Worm (Caenorhabditis elegans) whole organism, L1 larva: ENCODE data around the gene mpk-1.

Source experiments
- C16A3.4 ChIP-seq: fragments of 150-350 bp; optimal IDR thresholded peaks from 2 replicates; lab custom pipeline; 2014; ENCODE audit warnings: missing biosample characterization, missing genetic modification characterization
- C34B4.2 ChIP-seq: sonication (generic microtip); optimal IDR thresholded peaks from 2 replicates; lab custom pipeline; 2017; ENCODE audit warnings: mild to moderate bottlenecking, missing genetic modification characterization, missing compliant biosample characterization
- F16B12.6 ChIP-seq: fragments of 150-350 bp; optimal IDR thresholded peaks from 2 replicates; lab custom pipeline; 2014; ENCODE audit warnings: missing biosample characterization, missing genetic modification characterization
- aha-1 ChIP-seq: fragments of 150-350 bp; optimal IDR thresholded peaks from 2 replicates; lab custom pipeline; 2014; ENCODE audit warnings: missing biosample characterization, missing genetic modification characterization
- aly-2 ChIP-seq: fragments of 150-350 bp; optimal IDR thresholded peaks from 2 replicates; lab custom pipeline; 2014; ENCODE audit warnings: missing biosample characterization, missing genetic modification characterization
- ceh-8 ChIP-seq: fragments of 200-800 bp; sonication (Bioruptor generic); optimal IDR thresholded peaks from 2 replicates; lab custom pipeline; 2018; ENCODE audit warnings: mild to moderate bottlenecking, missing genetic modification characterization, moderate library complexity, missing compliant biosample characterization
- dpl-1 ChIP-seq, 3 experiments: fragments of 150-350 bp in 2 of 3; sonication (generic microtip) in 1 of 3; optimal IDR thresholded peaks; 2 replicates each; lab custom pipeline; 2014 to 2017; ENCODE audit warnings: missing biosample characterization in 3 of 3, missing genetic modification characterization in 3 of 3, missing genetic modification reagents in 3 of 3
- efl-1 ChIP-seq, 4 experiments: fragments of 150-350 bp; optimal IDR thresholded peaks in 3 of 4; peaks in 1 of 4; 1 replicate in 1 of 4; 2 replicates in 3 of 4; lab custom pipeline; 2014; ENCODE audit warnings: missing biosample characterization in 2 of 4, missing genetic modification characterization in 2 of 4, missing genetic modification reagents in 2 of 4
- elt-2 ChIP-seq: sonication (generic microtip); optimal IDR thresholded peaks from 2 replicates; lab custom pipeline; 2016; ENCODE audit warnings: missing genetic modification characterization, mild to moderate bottlenecking, inconsistent platforms, missing compliant biosample characterization, missing genetic modification reagents
- elt-3 ChIP-seq, 6 experiments: fragments of 150-350 bp in 1 of 6; sonication (generic microtip); optimal IDR thresholded peaks; 2 replicates each; lab custom pipeline; 2017 to 2018; ENCODE audit warnings: missing biosample characterization in 6 of 6, missing genetic modification characterization in 6 of 6, inconsistent platforms in 1 of 6
- ets-5 ChIP-seq: fragments of 200-800 bp; sonication (Bioruptor generic); IDR thresholded peaks from 2 replicates; pipeline ENCODE4 v1.3.6; 2022; ENCODE audit warnings: missing genetic modification characterization, missing compliant biosample characterization
- fkh-10 ChIP-seq: sonication (generic microtip); optimal IDR thresholded peaks from 2 replicates; lab custom pipeline; 2017; ENCODE audit warnings: missing biosample characterization, missing genetic modification reagents, missing genetic modification characterization
- fkh-4 ChIP-seq: sonication (generic microtip); optimal IDR thresholded peaks from 2 replicates; lab custom pipeline; 2016; ENCODE audit warnings: missing compliant biosample characterization, missing genetic modification characterization, borderline replicate concordance
- fkh-8 ChIP-seq: sonication (generic microtip); optimal IDR thresholded peaks from 2 replicates; lab custom pipeline; 2016; ENCODE audit warnings: mild to moderate bottlenecking, missing genetic modification characterization, missing compliant biosample characterization
- fos-1 ChIP-seq: fragments of 150-350 bp; optimal IDR thresholded peaks from 2 replicates; lab custom pipeline; 2014; ENCODE audit warnings: missing biosample characterization, missing genetic modification characterization
- hlh-4 ChIP-seq: sonication (generic microtip); optimal IDR thresholded peaks from 2 replicates; lab custom pipeline; 2016; ENCODE audit warnings: mild to moderate bottlenecking, missing genetic modification characterization, missing compliant biosample characterization
- hpl-2 ChIP-seq: fragments of 150-350 bp; optimal IDR thresholded peaks from 2 replicates; lab custom pipeline; 2014; ENCODE audit warnings: missing biosample characterization, missing genetic modification reagents, missing genetic modification characterization
- lin-13 ChIP-seq: fragments of 150-350 bp; optimal IDR thresholded peaks from 2 replicates; lab custom pipeline; 2014; ENCODE audit warnings: missing biosample characterization, missing genetic modification reagents, missing genetic modification characterization
- lin-15B ChIP-seq: fragments of 150-350 bp; sonication (generic microtip); optimal IDR thresholded peaks from 3 replicates; lab custom pipeline; 2014; ENCODE audit warnings: missing biosample characterization, missing genetic modification characterization
- lin-35 ChIP-seq, 2 experiments: fragments of 150-350 bp; optimal IDR thresholded peaks; 2 replicates each; lab custom pipeline; 2014; ENCODE audit warnings: missing biosample characterization in 2 of 2, missing genetic modification characterization in 2 of 2, missing genetic modification reagents in 2 of 2
- lsy-2 ChIP-seq, 2 experiments: fragments of 150-350 bp; optimal IDR thresholded peaks; 2 replicates each; lab custom pipeline; 2014; ENCODE audit warnings: missing biosample characterization in 2 of 2, missing genetic modification characterization in 2 of 2
- mep-1 ChIP-seq: fragments of 150-350 bp; optimal IDR thresholded peaks from 2 replicates; lab custom pipeline; 2014; ENCODE audit warnings: missing biosample characterization, missing genetic modification characterization
- nhr-12 ChIP-seq: sonication (generic microtip); optimal IDR thresholded peaks from 2 replicates; lab custom pipeline; 2017; ENCODE audit warnings: missing biosample characterization, missing genetic modification characterization
- nhr-19 ChIP-seq: fragments of 200-800 bp; sonication (Bioruptor generic); conservative IDR thresholded peaks from 2 replicates; pipeline ENCODE4 v1.3.6; 2022; ENCODE audit warnings: missing genetic modification characterization, missing compliant biosample characterization
- nhr-20 ChIP-seq: sonication (generic microtip); optimal IDR thresholded peaks from 2 replicates; lab custom pipeline; 2016; ENCODE audit warnings: mild to moderate bottlenecking, missing genetic modification characterization, missing compliant biosample characterization
- nhr-237 ChIP-seq: fragments of 150-350 bp; optimal IDR thresholded peaks from 2 replicates; lab custom pipeline; 2014; ENCODE audit warnings: missing biosample characterization, missing genetic modification characterization
- nhr-47 ChIP-seq: sonication (generic microtip); optimal IDR thresholded peaks from 2 replicates; lab custom pipeline; 2016; ENCODE audit warnings: mild to moderate bottlenecking, missing genetic modification characterization, moderate library complexity, missing compliant biosample characterization
- nhr-71 ChIP-seq: sonication (generic microtip); optimal IDR thresholded peaks from 2 replicates; lab custom pipeline; 2016; ENCODE audit warnings: mild to moderate bottlenecking, missing genetic modification characterization, moderate library complexity, missing compliant biosample characterization
- nhr-77 ChIP-seq: fragments of 150-350 bp; optimal IDR thresholded peaks from 2 replicates; lab custom pipeline; 2014; ENCODE audit warnings: missing biosample characterization, missing genetic modification characterization
- nhr-84 ChIP-seq: sonication (generic microtip); optimal IDR thresholded peaks from 2 replicates; lab custom pipeline; 2017; ENCODE audit warnings: missing biosample characterization, missing genetic modification characterization
- nhr-85 ChIP-seq: sonication (generic microtip); peaks from one replicate; lab custom pipeline; 2016; ENCODE audit warnings: missing genetic modification characterization, inconsistent platforms, missing compliant biosample characterization
- pag-3 ChIP-seq: sonication (generic microtip); optimal IDR thresholded peaks from 2 replicates; lab custom pipeline; 2017; ENCODE audit warnings: missing genetic modification characterization, mild to moderate bottlenecking, missing compliant biosample characterization, antibody characterized with exemption, borderline replicate concordance; ENCODE audit not compliant: insufficient read depth
- pax-3 ChIP-seq: fragments of 200-800 bp; sonication (Bioruptor generic); optimal IDR thresholded peaks from 2 replicates; lab custom pipeline; 2018; ENCODE audit warnings: mild to moderate bottlenecking, missing genetic modification characterization, moderate library complexity, missing compliant biosample characterization
- skn-1 ChIP-seq: fragments of 150-350 bp; optimal IDR thresholded peaks from 2 replicates; lab custom pipeline; 2014; ENCODE audit warnings: missing biosample characterization, missing genetic modification characterization
- snpc-4 ChIP-seq: fragments of 150-350 bp; optimal IDR thresholded peaks from 2 replicates; lab custom pipeline; 2014; ENCODE audit warnings: missing biosample characterization, missing genetic modification characterization
- sptf-1 ChIP-seq: fragments of 150-350 bp; optimal IDR thresholded peaks from 2 replicates; lab custom pipeline; 2014; ENCODE audit warnings: missing biosample characterization, missing genetic modification characterization
- tbx-2 ChIP-seq: sonication (generic microtip); optimal IDR thresholded peaks from 2 replicates; lab custom pipeline; 2016; ENCODE audit warnings: missing genetic modification characterization, missing compliant biosample characterization
- tlp-1 ChIP-seq: fragments of 150-350 bp; optimal IDR thresholded peaks from 2 replicates; lab custom pipeline; 2014; ENCODE audit warnings: missing biosample characterization, missing genetic modification characterization
- unc-62 ChIP-seq: fragments of 150-350 bp; optimal IDR thresholded peaks from 2 replicates; lab custom pipeline; 2014; ENCODE audit warnings: missing biosample characterization, missing genetic modification reagents, missing genetic modification characterization
- unc-86 ChIP-seq: sonication (generic microtip); optimal IDR thresholded peaks from 2 replicates; lab custom pipeline; 2016; ENCODE audit warnings: missing genetic modification characterization, missing compliant biosample characterization
- unc-98 ChIP-seq: fragments of 200-800 bp; sonication (Bioruptor generic); IDR thresholded peaks from 2 replicates; pipeline ENCODE4 v1.3.6; 2022; ENCODE audit warnings: missing genetic modification characterization, missing compliant biosample characterization
- vab-15 ChIP-seq: sonication (generic microtip); optimal IDR thresholded peaks from 2 replicates; lab custom pipeline; 2017; ENCODE audit warnings: missing genotype, mild to moderate bottlenecking, missing genetic modification characterization, missing compliant biosample characterization
- xbp-1 ChIP-seq: sonication (generic microtip); optimal IDR thresholded peaks from 2 replicates; lab custom pipeline; 2016; ENCODE audit warnings: missing genetic modification characterization, missing compliant biosample characterization
- zip-4 ChIP-seq: fragments of 200-800 bp; sonication (Bioruptor generic); optimal IDR thresholded peaks from 2 replicates; lab custom pipeline; 2018; ENCODE audit warnings: mild to moderate bottlenecking, missing genetic modification characterization, moderate library complexity, missing compliant biosample characterization

The mpk-1 gene

DNA sequence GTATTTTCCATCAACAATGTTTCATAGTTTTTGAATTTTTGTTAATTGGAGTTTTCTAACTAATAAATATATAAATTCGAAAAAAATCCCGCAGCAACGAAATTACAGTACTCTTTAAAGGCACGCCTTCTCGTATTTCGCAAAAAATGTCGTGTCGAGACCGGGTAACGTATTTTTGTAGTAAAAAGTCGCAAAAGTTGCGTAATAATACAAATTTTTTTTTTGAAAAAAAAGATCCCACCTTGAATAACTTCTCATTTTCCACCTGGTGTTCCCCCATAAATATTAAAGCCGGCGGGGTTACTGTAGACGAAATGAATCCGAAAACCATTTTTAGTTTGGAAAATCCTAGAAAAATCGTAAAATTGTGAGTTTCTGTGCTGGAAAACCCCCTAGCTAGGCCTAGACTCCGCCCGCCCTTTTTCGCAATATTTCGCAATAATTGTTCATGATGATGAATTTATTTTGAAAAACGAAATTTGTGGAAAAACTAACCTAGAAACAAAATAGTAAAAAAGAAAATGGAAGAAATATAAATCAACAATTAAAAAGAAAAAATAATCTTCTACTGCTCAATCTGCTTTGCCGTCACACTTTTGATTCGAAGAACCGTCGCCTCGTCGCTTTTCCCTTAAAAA is 14.4 kb upstream of the mpk-1 start, which contains the start of gene F43C1.7:
Gene F43C1.7, minus strand, starts transcription at position 351 of the 638 bp plus-strand sequence.
- TF ChIP-seq zip-4 (GFP tag; lab: Kevin White, UChicago) (peak; percentile 30), skn-1 (tag; lab: Kevin White, UChicago) (peak; percentile 66), fkh-10 (GFP tag; lab: Kevin White, UChicago) (no peak), dpl-1 (GFP tag; optimal IDR thresholded peaks at IDR 0.05; lab: Kevin White, UChicago) (no peak), efl-1 (optimal IDR thresholded peaks at IDR 0.05; lab: Kevin White, UChicago) (no peak), efl-1 (GFP tag; optimal IDR thresholded peaks at IDR 0.05 in 1 of 2; lab: Kevin White, UChicago) (no peak)

DNA sequence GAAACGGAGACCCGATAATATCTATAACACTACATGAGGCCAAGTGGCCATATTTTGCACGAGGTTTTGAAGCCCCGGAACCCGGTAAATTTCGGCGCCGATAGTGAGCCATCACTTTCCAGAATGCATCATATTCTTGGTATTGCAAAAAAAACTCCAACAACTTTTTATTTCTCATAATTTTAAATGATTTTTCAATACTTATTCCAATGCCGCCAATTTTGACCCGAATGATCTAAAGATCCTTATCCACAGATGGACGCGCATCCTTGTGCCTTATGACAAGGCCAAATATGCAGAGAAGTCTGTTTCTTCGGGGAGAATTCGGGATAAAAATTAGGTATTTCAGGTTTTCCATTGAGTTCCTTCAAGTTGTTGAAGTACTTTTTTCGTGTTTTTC is 13.3 kb upstream of the mpk-1 start:
- peak; percentile 49 for TF ChIP-seq nhr-20 (tag; lab: Kevin White, UChicago)
- TF ChIP-seq aha-1 = no peak
- TF ChIP-seq nhr-85 (tag; lab: Kevin White, UChicago) = peak; percentile 86
- no peak for TF ChIP-seq fkh-10 (GFP tag; lab: Kevin White, UChicago)

DNA sequence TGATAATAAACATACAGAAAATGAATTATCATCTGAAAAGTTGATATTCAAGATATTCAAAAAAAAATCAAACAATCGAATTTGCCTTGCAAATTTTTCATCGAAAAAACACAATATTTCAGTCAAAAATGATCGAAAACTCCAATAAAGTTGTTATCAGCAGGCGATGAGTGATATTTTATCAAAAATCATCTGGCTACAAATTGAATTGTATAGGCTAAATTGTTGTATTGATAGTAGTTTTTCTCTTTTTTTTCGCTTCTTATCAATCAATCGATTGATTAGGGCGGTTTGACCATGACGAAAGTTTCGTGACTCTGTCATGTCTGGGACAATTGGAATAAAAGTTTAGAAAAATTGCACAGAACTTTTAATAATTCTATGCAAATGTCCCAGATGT is 12.2 kb upstream of the mpk-1 start:
- TF ChIP-seq tbx-2 (tag; lab: Kevin White, UChicago) = no peak
- no peak for TF ChIP-seq fos-1 (tag; lab: Kevin White, UChicago)
- TF ChIP-seq fkh-10 (GFP tag; lab: Kevin White, UChicago) = no peak
- peak in 1 of 2 experiments; percentile 13 for TF ChIP-seq lin-35 (GFP tag; optimal IDR thresholded peaks at IDR 0.05; lab: Kevin White, UChicago)
- TF ChIP-seq nhr-20 (tag; lab: Kevin White, UChicago) = peak; percentile 76
- no peak for TF ChIP-seq zip-4 (GFP tag; lab: Kevin White, UChicago)
- TF ChIP-seq mep-1 (tag; lab: Kevin White, UChicago) = no peak
- TF ChIP-seq nhr-77 (tag; lab: Kevin White, UChicago) = no peak
- no peak for TF ChIP-seq xbp-1 (tag; lab: Kevin White, UChicago)
- TF ChIP-seq lsy-2 (tag; optimal IDR thresholded peaks at IDR 0.05; lab: Kevin White, UChicago) = peak in 1 of 2 experiments; percentile 3
- no peak for TF ChIP-seq nhr-71
- TF ChIP-seq vab-15 (tag; lab: Kevin White, UChicago) = no peak
- TF ChIP-seq elt-2 (tag; lab: Kevin White, UChicago) = peak; percentile 87
- TF ChIP-seq aha-1 = no peak
- no peak for TF ChIP-seq lin-13 (GFP tag; lab: Kevin White, UChicago)
- no peak for TF ChIP-seq C16A3.4 (tag; lab: Kevin White, UChicago)
- TF ChIP-seq tlp-1 (tag; lab: Kevin White, UChicago) = no peak
- no peak for TF ChIP-seq fkh-8
- no peak for TF ChIP-seq snpc-4 (tag; lab: Kevin White, UChicago)
- no peak for TF ChIP-seq unc-62 (GFP tag; lab: Kevin White, UChicago)
- no peak for TF ChIP-seq nhr-12 (tag; lab: Kevin White, UChicago)
- TF ChIP-seq fkh-4 (tag; lab: Kevin White, UChicago) = no peak
- TF ChIP-seq efl-1 (optimal IDR thresholded peaks at IDR 0.05; lab: Kevin White, UChicago) = no peak
- peak in 1 of 2 experiments; percentile 90 for TF ChIP-seq efl-1 (GFP tag; optimal IDR thresholded peaks at IDR 0.05 in 1 of 2; lab: Kevin White, UChicago)
- peak in 3 of 6 experiments; percentile 10 to 51 (median 27) for TF ChIP-seq elt-3 (tag; optimal IDR thresholded peaks at IDR 0.05; lab: Kevin White, UChicago)
- TF ChIP-seq, all 84 proteins: peak for 6

DNA sequence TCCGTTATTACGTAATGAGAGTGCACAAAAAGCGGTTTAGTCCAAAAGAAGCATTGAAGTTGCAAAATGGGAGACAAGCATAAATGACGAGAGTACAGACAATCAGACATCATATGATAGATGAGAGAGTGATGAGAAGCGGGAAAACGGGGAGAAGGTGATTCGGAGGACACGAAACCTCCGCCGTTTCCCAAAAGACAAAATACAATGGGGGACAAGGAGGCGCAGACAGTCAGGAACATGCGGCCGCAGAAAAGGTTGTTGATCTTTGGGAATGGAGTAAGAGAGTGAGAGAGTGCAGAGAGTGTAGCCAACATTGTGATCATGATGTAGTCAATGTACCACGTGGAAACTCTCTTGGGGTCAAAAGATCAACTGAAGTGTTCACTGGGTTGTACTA is 9.8 kb upstream of the mpk-1 start:
- peak; percentile 88 to 90 for TF ChIP-seq lsy-2 (tag; optimal IDR thresholded peaks at IDR 0.05; lab: Kevin White, UChicago)
- peak; percentile 3 for TF ChIP-seq F16B12.6 (tag; lab: Kevin White, UChicago)
- TF ChIP-seq hpl-2 (GFP tag; lab: Kevin White, UChicago) = peak; percentile 72
- TF ChIP-seq unc-98 (GFP tag; lab: Robert Waterston, UW) = peak; percentile 15; the same call in 1 of the 2 replicates
- TF ChIP-seq nhr-237 = peak; percentile 93
- TF ChIP-seq aly-2 (tag; lab: Kevin White, UChicago) = no peak
- peak; percentile 95 for TF ChIP-seq fkh-10 (GFP tag; lab: Kevin White, UChicago)
- no peak for TF ChIP-seq nhr-84
- peak; percentile 93 for TF ChIP-seq tbx-2 (tag; lab: Kevin White, UChicago)
- no peak for TF ChIP-seq ets-5 (GFP tag; lab: Robert Waterston, UW)
- no peak for TF ChIP-seq sptf-1 (tag; lab: Kevin White, UChicago)
- TF ChIP-seq nhr-19 (GFP tag; lab: Robert Waterston, UW) = peak; percentile 89
- no peak for TF ChIP-seq hlh-4 (tag; lab: Kevin White, UChicago)
- TF ChIP-seq unc-62 (GFP tag; lab: Kevin White, UChicago) = no peak
- peak; percentile 79 to 87 for TF ChIP-seq lin-35 (GFP tag; optimal IDR thresholded peaks at IDR 0.05; lab: Kevin White, UChicago)
- no peak for TF ChIP-seq C34B4.2 (tag; lab: Kevin White, UChicago)
- TF ChIP-seq ceh-8 (GFP tag; lab: Kevin White, UChicago) = peak; percentile 81
- peak; percentile 94 for TF ChIP-seq nhr-47 (tag; lab: Kevin White, UChicago)
- peak; percentile 80 for TF ChIP-seq pax-3 (tag; lab: Kevin White, UChicago)
- peak; percentile 25 for TF ChIP-seq lin-15B (tag; lab: Kevin White, UChicago)
- TF ChIP-seq pag-3 (tag; lab: Kevin White, UChicago) = no peak
- peak; percentile 88 for TF ChIP-seq unc-86 (tag; lab: Kevin White, UChicago)
